Worm (Caenorhabditis elegans) whole organism, L3 larva: Measurements from ENCODE around the gene F48E8.2.

Experiments
- ZK546.5 ChIP-seq: sonication (generic microtip); optimal IDR thresholded peaks from 2 replicates; lab custom pipeline; 2017; ENCODE audit warnings: missing biosample characterization, missing genetic modification characterization
- ama-1 ChIP-seq: fragments of 150-350 bp; optimal IDR thresholded peaks from 2 replicates; lab custom pipeline; 2018
- ceh-16 ChIP-seq: sonication (generic microtip); optimal IDR thresholded peaks from 2 replicates; lab custom pipeline; 2017; ENCODE audit warnings: missing biosample characterization, missing genetic modification characterization
- ceh-28 ChIP-seq: fragments of 150-350 bp; optimal IDR thresholded peaks from 2 replicates; lab custom pipeline; 2014; ENCODE audit warnings: missing biosample characterization, missing genetic modification reagents, missing genetic modification characterization
- ceh-9 ChIP-seq: sonication (generic microtip); optimal IDR thresholded peaks from 2 replicates; lab custom pipeline; 2018; ENCODE audit warnings: missing biosample characterization, missing genetic modification characterization
- daf-12 ChIP-seq: fragments of 150-350 bp; optimal IDR thresholded peaks from 2 replicates; lab custom pipeline; 2014; ENCODE audit warnings: missing biosample characterization, missing genetic modification reagents, missing genetic modification characterization
- egl-5 ChIP-seq: fragments of 150-350 bp; optimal IDR thresholded peaks from 2 replicates; lab custom pipeline; 2017; ENCODE audit warnings: missing biosample characterization, missing genetic modification reagents, missing genetic modification characterization, inconsistent platforms
- elt-2 ChIP-seq: sonication (generic microtip); optimal IDR thresholded peaks from 2 replicates; lab custom pipeline; 2016; ENCODE audit warnings: missing genetic modification reagents, mild to moderate bottlenecking, missing genetic modification characterization, missing compliant biosample characterization
- elt-3 ChIP-seq, 3 experiments: fragments of 150-350 bp in 1 of 3; sonication (generic microtip) in 2 of 3; optimal IDR thresholded peaks; 2 replicates in 2 of 3; 4 replicates in 1 of 3; lab custom pipeline; 2014 to 2017; ENCODE audit warnings: missing biosample characterization in 3 of 3, missing genetic modification characterization in 3 of 3
- fos-1 ChIP-seq: fragments of 150-350 bp; optimal IDR thresholded peaks from 2 replicates; lab custom pipeline; 2014; ENCODE audit warnings: missing biosample characterization, missing genetic modification characterization
- jun-1 ChIP-seq: fragments of 150-350 bp; optimal IDR thresholded peaks from 2 replicates; lab custom pipeline; 2014; ENCODE audit warnings: missing biosample characterization, missing genetic modification reagents, missing genetic modification characterization
- nhr-11 ChIP-seq: fragments of 150-350 bp; optimal IDR thresholded peaks from 2 replicates; lab custom pipeline; 2014; ENCODE audit warnings: missing biosample characterization, missing genetic modification characterization
- nhr-237 ChIP-seq: fragments of 150-350 bp; optimal IDR thresholded peaks from 2 replicates; lab custom pipeline; 2014; ENCODE audit warnings: missing biosample characterization, missing genetic modification characterization
- nhr-25 ChIP-seq: sonication (generic microtip); optimal IDR thresholded peaks from 2 replicates; lab custom pipeline; 2017; ENCODE audit warnings: missing biosample characterization, missing genetic modification characterization
- nhr-28 ChIP-seq: fragments of 150-350 bp; optimal IDR thresholded peaks from 2 replicates; lab custom pipeline; 2014; ENCODE audit warnings: missing biosample characterization, missing genetic modification characterization
- nhr-43 ChIP-seq: sonication (generic microtip); optimal IDR thresholded peaks from 2 replicates; lab custom pipeline; 2016; ENCODE audit warnings: mild to moderate bottlenecking, missing genetic modification characterization, missing compliant biosample characterization; ENCODE audit not compliant: poor library complexity, severe bottlenecking
- nhr-67 ChIP-seq: fragments of 150-350 bp; optimal IDR thresholded peaks from 2 replicates; lab custom pipeline; 2014; ENCODE audit warnings: missing biosample characterization, missing genetic modification characterization
- nhr-77 ChIP-seq: fragments of 150-350 bp; optimal IDR thresholded peaks from 2 replicates; lab custom pipeline; 2014; ENCODE audit warnings: missing biosample characterization, missing genetic modification characterization
- pha-4 ChIP-seq: fragments of 150-350 bp; optimal IDR thresholded peaks from 2 replicates; lab custom pipeline; 2014; ENCODE audit warnings: missing biosample characterization, missing genetic modification reagents, missing genetic modification characterization
- pqm-1 ChIP-seq: fragments of 150-350 bp; optimal IDR thresholded peaks from 2 replicates; lab custom pipeline; 2017; ENCODE audit warnings: missing biosample characterization, missing genetic modification characterization, inconsistent platforms
- sea-2 ChIP-seq: fragments of 150-350 bp; sonication (generic microtip); optimal IDR thresholded peaks from 4 replicates; lab custom pipeline; 2014; ENCODE audit warnings: missing biosample characterization, missing genetic modification reagents, missing genetic modification characterization
- snpc-4 ChIP-seq: fragments of 150-350 bp; optimal IDR thresholded peaks from 2 replicates; lab custom pipeline; 2014; ENCODE audit warnings: missing biosample characterization, missing genetic modification characterization
- tbx-2 ChIP-seq: sonication (generic microtip); optimal IDR thresholded peaks from 2 replicates; lab custom pipeline; 2016; ENCODE audit warnings: mild to moderate bottlenecking, missing genetic modification characterization, missing compliant biosample characterization
- unc-39 ChIP-seq: sonication (generic microtip); optimal IDR thresholded peaks from 4 replicates; lab custom pipeline; 2017; ENCODE audit warnings: missing biosample characterization, missing genetic modification characterization
- zag-1 ChIP-seq: fragments of 150-350 bp; optimal IDR thresholded peaks from 2 replicates; lab custom pipeline; 2014; ENCODE audit warnings: missing biosample characterization, missing genetic modification characterization
- ztf-11 ChIP-seq: fragments of 150-350 bp; optimal IDR thresholded peaks from 2 replicates; lab custom pipeline; 2014; ENCODE audit warnings: missing biosample characterization, missing genetic modification characterization

Gene F48E8.2

ce11 chrIII:5506936-5507335, 42.8 kb downstream of the F48E8.2 start:
- no peak for TF ChIP-seq nhr-25 (tag; lab: Kevin White, UChicago)
- no peak for TF ChIP-seq jun-1
- no peak for TF ChIP-seq fos-1 (tag; lab: Kevin White, UChicago)
- no peak for TF ChIP-seq ceh-9
- no peak for TF ChIP-seq unc-39 (tag; lab: Kevin White, UChicago)
- no peak for TF ChIP-seq nhr-77 (tag; lab: Kevin White, UChicago)
- TF ChIP-seq ama-1 (lab: Kevin White, UChicago): no peak
- no peak for TF ChIP-seq nhr-28 (tag; lab: Kevin White, UChicago)
- TF ChIP-seq nhr-67 (tag; lab: Kevin White, UChicago): no peak
- no peak for TF ChIP-seq ztf-11 (tag; lab: Kevin White, UChicago)
- no peak for TF ChIP-seq egl-5 (tag; lab: Kevin White, UChicago)
- TF ChIP-seq snpc-4: no peak
- no peak for TF ChIP-seq nhr-237 (tag; lab: Kevin White, UChicago)
- no peak for TF ChIP-seq pqm-1 (tag; lab: Kevin White, UChicago)
- TF ChIP-seq ceh-16 (tag; lab: Kevin White, UChicago): no peak
- no peak for TF ChIP-seq elt-3 (tag; optimal IDR thresholded peaks at IDR 0.05; lab: Kevin White, UChicago)
- no peak for TF ChIP-seq ZK546.5 (tag; lab: Kevin White, UChicago)
- TF ChIP-seq, all 47 proteins: peak for 0

DNA sequence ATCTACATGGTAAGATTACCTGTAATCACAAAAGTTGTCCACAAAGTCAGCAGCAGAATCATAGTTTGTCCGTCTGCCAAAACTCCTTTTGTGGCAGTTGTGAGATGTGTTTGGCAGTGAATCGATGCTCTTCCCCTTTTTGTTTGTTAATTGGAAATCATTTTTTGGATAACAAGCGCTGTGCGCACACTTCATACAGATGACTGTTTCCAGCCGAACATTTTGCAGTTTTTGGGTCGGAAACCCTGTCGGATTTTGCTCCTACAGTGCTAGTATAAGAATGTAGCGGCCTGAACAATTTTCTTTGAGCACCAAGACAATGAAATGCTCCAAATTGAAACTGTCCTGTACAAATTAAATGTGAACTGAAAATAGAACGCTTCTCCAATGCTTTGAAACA, 44.5 kb downstream of the F48E8.2 start, which contains the start of gene D1044.7:
TSS of gene D1044.7 (minus strand) at position 101 of the 400 bp plus-strand sequence.
- TF ChIP-seq nhr-43 (tag; lab: Kevin White, UChicago): no peak
- no peak for TF ChIP-seq tbx-2

DNA sequence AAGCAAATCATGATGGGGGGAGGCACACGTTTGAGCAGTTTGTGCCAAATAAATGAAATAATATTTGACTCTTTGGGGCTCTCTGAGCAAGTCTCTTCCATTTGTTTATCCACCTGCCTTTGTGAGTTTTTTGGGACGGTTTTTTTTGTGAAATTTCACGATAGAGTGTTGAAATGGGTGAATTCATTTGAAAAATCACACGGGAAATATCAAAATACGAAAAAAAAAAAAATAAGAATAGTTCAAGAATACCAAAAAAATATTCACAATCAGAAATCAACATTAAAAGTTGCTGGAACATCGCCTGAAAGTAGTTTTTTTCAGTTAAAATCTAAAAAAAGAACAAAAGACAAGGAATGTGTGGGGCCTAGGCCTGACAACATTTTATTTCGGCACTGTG, 48.3 kb downstream of the F48E8.2 start, which contains the start of gene pqn-25:
TSS of gene pqn-25 (minus strand) at position 101 of the 400 bp plus-strand sequence.
- TF ChIP-seq nhr-67 (tag; lab: Kevin White, UChicago): no peak
- TF ChIP-seq pha-4 (tag; lab: Kevin White, UChicago): no peak

- TF ChIP-seq ama-1 (lab: Kevin White, UChicago) (no peak), ceh-28 (tag; lab: Kevin White, UChicago) (no peak), daf-12 (tag; lab: Kevin White, UChicago) (no peak), zag-1 (tag; lab: Kevin White, UChicago) (no peak), nhr-28 (tag; lab: Kevin White, UChicago) (no peak), elt-2 (tag; lab: Kevin White, UChicago) (no peak), nhr-25 (tag; lab: Kevin White, UChicago) (no peak), sea-2 (GFP tag; lab: Kevin White, UChicago) (no peak), nhr-11 (tag; lab: Kevin White, UChicago) (no peak)
Observed at ce11 chrIII:5517423-5517822, 53.2 kb downstream of the F48E8.2 start, which contains the start of gene nekl-4. Gene nekl-4 (minus strand): TSS chrIII:5517523.
